Worm (Caenorhabditis elegans) whole organism, L4 larva: ENCODE measurements around the gene Y62E10A.24.

Experiments used
- F10B5.3 ChIP-seq: sonication (generic microtip); optimal IDR thresholded peaks from 2 replicates; lab custom pipeline; 2016; ENCODE audit warnings: mild to moderate bottlenecking, missing genetic modification characterization, missing compliant biosample characterization
- F37D6.2 ChIP-seq: sonication (generic microtip); optimal IDR thresholded peaks from 2 replicates; lab custom pipeline; 2016; ENCODE audit warnings: mild to moderate bottlenecking, missing genetic modification characterization, missing compliant biosample characterization
- F49E8.2 ChIP-seq: sonication (generic microtip); optimal IDR thresholded peaks from 2 replicates; lab custom pipeline; 2016; ENCODE audit warnings: missing compliant biosample characterization, mild to moderate bottlenecking, missing genetic modification characterization, borderline replicate concordance
- R02D3.7 ChIP-seq: fragments of 150-350 bp; sonication (generic microtip); optimal IDR thresholded peaks from 3 replicates; lab custom pipeline; 2014; ENCODE audit warnings: missing biosample characterization, missing genetic modification characterization
- Y48G9A.11 ChIP-seq: fragments of 200-800 bp; sonication (Bioruptor generic); IDR thresholded peaks from 2 replicates; pipeline ENCODE4 v1.3.6; 2022; ENCODE audit warnings: missing genetic modification reagents, missing genetic modification characterization, missing compliant biosample characterization
- Y75B8A.6 ChIP-seq: fragments of 200-800 bp; sonication (Bioruptor generic); IDR thresholded peaks from 2 replicates; pipeline ENCODE4 v1.3.6; 2022; ENCODE audit warnings: missing genetic modification reagents, missing genetic modification characterization, missing compliant biosample characterization
- ZK337.2 ChIP-seq: fragments of 200-800 bp; sonication (Bioruptor generic); IDR thresholded peaks from 2 replicates; pipeline ENCODE4 v1.3.6; 2022; ENCODE audit warnings: missing genetic modification reagents, missing genetic modification characterization, missing compliant biosample characterization
- aha-1 ChIP-seq: fragments of 150-350 bp; peaks from one replicate; lab custom pipeline; 2014; ENCODE audit warnings: missing biosample characterization, missing genetic modification characterization
- ama-1 ChIP-seq: fragments of 150-350 bp; optimal IDR thresholded peaks from 2 replicates; lab custom pipeline; 2014; ENCODE audit warnings: inconsistent platforms, mixed read lengths
- arid-1 ChIP-seq: fragments of 200-800 bp; sonication (Bioruptor generic); conservative IDR thresholded peaks from 2 replicates; pipeline ENCODE4 v1.3.6; 2022; ENCODE audit warnings: missing genetic modification reagents, missing genetic modification characterization, missing compliant biosample characterization
- ceh-82 ChIP-seq: sonication (generic microtip); optimal IDR thresholded peaks from 2 replicates; lab custom pipeline; 2017; ENCODE audit warnings: missing biosample characterization, missing genetic modification characterization
- daf-12 ChIP-seq: fragments of 150-350 bp; optimal IDR thresholded peaks from 2 replicates; lab custom pipeline; 2014; ENCODE audit warnings: missing biosample characterization, missing genetic modification reagents, missing genetic modification characterization
- dmd-9 ChIP-seq: fragments of 200-800 bp; sonication (Bioruptor generic); IDR thresholded peaks from 2 replicates; pipeline ENCODE4 v1.3.6; 2022; ENCODE audit warnings: missing genetic modification reagents, missing genetic modification characterization, missing compliant biosample characterization
- dpl-1 ChIP-seq: fragments of 150-350 bp; optimal IDR thresholded peaks from 2 replicates; lab custom pipeline; 2014; ENCODE audit warnings: missing biosample characterization, missing genetic modification reagents, missing genetic modification characterization
- fkh-10 ChIP-seq: fragments of 150-350 bp; optimal IDR thresholded peaks from 2 replicates; lab custom pipeline; 2014; ENCODE audit warnings: missing biosample characterization, missing genetic modification reagents, missing genetic modification characterization
- fos-1 ChIP-seq: fragments of 150-350 bp; optimal IDR thresholded peaks from 2 replicates; lab custom pipeline; 2014; ENCODE audit warnings: missing biosample characterization, missing genetic modification characterization
- hlh-30 ChIP-seq: sonication (generic microtip); optimal IDR thresholded peaks from 2 replicates; lab custom pipeline; 2017; ENCODE audit warnings: antibody characterized with exemption, mild to moderate bottlenecking, missing genetic modification characterization, missing compliant biosample characterization; ENCODE audit not compliant: insufficient read depth
- hmg-1.1 ChIP-seq: fragments of 200-800 bp; sonication (Bioruptor generic); IDR thresholded peaks from 2 replicates; pipeline ENCODE4 v1.3.6; 2022; ENCODE audit warnings: missing genetic modification reagents, missing genetic modification characterization, missing compliant biosample characterization
- lin-13 ChIP-seq: fragments of 150-350 bp; optimal IDR thresholded peaks from 2 replicates; lab custom pipeline; 2014; ENCODE audit warnings: missing biosample characterization, missing genetic modification reagents, missing genetic modification characterization
- lin-38 ChIP-seq: fragments of 200-800 bp; sonication (Bioruptor generic); IDR thresholded peaks from 2 replicates; pipeline ENCODE4 v1.3.6; 2022; ENCODE audit warnings: missing genetic modification reagents, missing genetic modification characterization, missing compliant biosample characterization
- lir-3 ChIP-seq: sonication (generic microtip); optimal IDR thresholded peaks from 2 replicates; lab custom pipeline; 2016; ENCODE audit warnings: mild to moderate bottlenecking, missing genetic modification characterization, missing compliant biosample characterization
- lsy-2 ChIP-seq, 2 experiments: fragments of 150-350 bp in 1 of 2; sonication (generic microtip) in 1 of 2; optimal IDR thresholded peaks; 2 replicates each; lab custom pipeline; 2014 to 2017; ENCODE audit warnings: missing biosample characterization in 2 of 2, missing genetic modification characterization in 2 of 2
- madf-5 ChIP-seq, 2 experiments: fragments of 200-800 bp; sonication (Bioruptor generic); IDR thresholded peaks; 2 replicates each; pipeline ENCODE4 v1.3.6; 2022; ENCODE audit warnings: missing compliant biosample characterization in 2 of 2, missing genetic modification characterization in 2 of 2
- mes-2 ChIP-seq: sonication (generic microtip); optimal IDR thresholded peaks from 2 replicates; lab custom pipeline; 2016; ENCODE audit warnings: missing genotype, mild to moderate bottlenecking, missing genetic modification characterization, missing compliant biosample characterization; ENCODE audit not compliant: poor library complexity, severe bottlenecking
- mxl-2 ChIP-seq: fragments of 200-800 bp; sonication (Bioruptor generic); conservative IDR thresholded peaks from 2 replicates; pipeline ENCODE4 v1.3.6; 2022; ENCODE audit warnings: missing genetic modification reagents, missing genetic modification characterization, missing compliant biosample characterization
- mxl-3 ChIP-seq: fragments of 200-800 bp; sonication (Bioruptor generic); optimal IDR thresholded peaks from 2 replicates; lab custom pipeline; 2018; ENCODE audit warnings: mild to moderate bottlenecking, missing genetic modification characterization, missing compliant biosample characterization
- nhr-102 ChIP-seq: sonication (generic microtip); optimal IDR thresholded peaks from 2 replicates; lab custom pipeline; 2016; ENCODE audit warnings: mild to moderate bottlenecking, missing genetic modification characterization, moderate library complexity, missing compliant biosample characterization
- nhr-25 ChIP-seq: sonication (generic microtip); optimal IDR thresholded peaks from 2 replicates; lab custom pipeline; 2017; ENCODE audit warnings: missing genetic modification characterization, mild to moderate bottlenecking, missing compliant biosample characterization, antibody characterized with exemption, moderate library complexity, borderline replicate concordance; ENCODE audit not compliant: insufficient read depth
- nhr-28 ChIP-seq: fragments of 150-350 bp; optimal IDR thresholded peaks from 2 replicates; lab custom pipeline; 2014; ENCODE audit warnings: missing biosample characterization, missing genetic modification characterization
- nhr-42 ChIP-seq: fragments of 200-800 bp; sonication (Bioruptor generic); IDR thresholded peaks from 2 replicates; pipeline ENCODE4 v1.3.6; 2022; ENCODE audit warnings: missing genetic modification characterization, missing compliant biosample characterization
- nhr-48 ChIP-seq: sonication (generic microtip); optimal IDR thresholded peaks from 2 replicates; lab custom pipeline; 2016; ENCODE audit warnings: mild to moderate bottlenecking, missing genetic modification characterization, missing compliant biosample characterization
- nhr-6 ChIP-seq: fragments of 150-350 bp; optimal IDR thresholded peaks from 2 replicates; lab custom pipeline; 2014; ENCODE audit warnings: missing biosample characterization, missing genetic modification characterization
- nhr-77 ChIP-seq: fragments of 150-350 bp; optimal IDR thresholded peaks from 2 replicates; lab custom pipeline; 2014; ENCODE audit warnings: missing biosample characterization, missing genetic modification characterization
- pqm-1 ChIP-seq: sonication (generic microtip); optimal IDR thresholded peaks from 2 replicates; lab custom pipeline; 2017; ENCODE audit warnings: missing biosample characterization, missing genetic modification characterization
- rbr-2 ChIP-seq: sonication (generic microtip); optimal IDR thresholded peaks from 2 replicates; lab custom pipeline; 2016; ENCODE audit warnings: missing genotype, missing genetic modification characterization, missing compliant biosample characterization
- saeg-2 ChIP-seq: fragments of 200-800 bp; sonication (Bioruptor generic); IDR thresholded peaks from 2 replicates; pipeline ENCODE4 v1.3.6; 2022; ENCODE audit warnings: missing genetic modification reagents, missing genetic modification characterization, missing compliant biosample characterization
- snpc-1.2 ChIP-seq: fragments of 200-800 bp; sonication (Bioruptor generic); IDR thresholded peaks from 2 replicates; pipeline ENCODE4 v1.3.6; 2022; ENCODE audit warnings: missing genetic modification reagents, missing genetic modification characterization, missing compliant biosample characterization
- zfp-2 ChIP-seq: sonication (generic microtip); optimal IDR thresholded peaks from 2 replicates; lab custom pipeline; 2016; ENCODE audit warnings: mild to moderate bottlenecking, missing genetic modification characterization, missing compliant biosample characterization
- zfp-3 ChIP-seq: fragments of 200-800 bp; sonication (Bioruptor generic); conservative IDR thresholded peaks from 2 replicates; pipeline ENCODE4 v1.3.6; 2022; ENCODE audit warnings: missing genetic modification reagents, missing genetic modification characterization, missing compliant biosample characterization
- zip-2 ChIP-seq: fragments of 150-350 bp; optimal IDR thresholded peaks from 2 replicates; lab custom pipeline; 2014; ENCODE audit warnings: missing biosample characterization, missing genetic modification characterization
- ztf-7 ChIP-seq: fragments of 150-350 bp; optimal IDR thresholded peaks from 2 replicates; lab custom pipeline; 2014; ENCODE audit warnings: missing biosample characterization, missing genetic modification characterization

Gene Y62E10A.24

ce11 chrIV:13369120-13369842, 1.2 kb upstream of the Y62E10A.24 start, which contains the start of gene agt-1 (continued):
- peak; percentile 50; the same call in 1 of the 2 replicates for TF ChIP-seq arid-1 (GFP tag; lab: Robert Waterston, UW)
- TF ChIP-seq Y75B8A.6 (GFP tag; lab: Robert Waterston, UW), result no peak
- no peak for TF ChIP-seq madf-5 (GFP tag; IDR thresholded peaks at IDR 0.05; lab: Robert Waterston, UW)
- TF ChIP-seq nhr-42, result no peak
- TF ChIP-seq snpc-1.2 (GFP tag; lab: Robert Waterston, UW), result peak; percentile 60
- no peak for TF ChIP-seq zfp-2 (tag; lab: Kevin White, UChicago)
- peak; percentile 4 for TF ChIP-seq nhr-102 (tag; lab: Kevin White, UChicago)

ce11 chrIV:13371699-13372098, 1.2 kb downstream of the Y62E10A.24 start, which contains the start of gene Y62E10A.6:
Gene Y62E10A.6, plus strand, starts transcription at chrIV:13371999.
- TF ChIP-seq dpl-1, result no peak
- TF ChIP-seq Y48G9A.11, result 0 out of 2 replicates have a peak, but pooled peaks have one; percentile 20
- TF ChIP-seq lin-38, result 0 out of 2 replicates have a peak, but pooled peaks have one; percentile 13

- TF ChIP-seq nhr-25 (tag; lab: Kevin White, UChicago) (no peak), nhr-28 (no peak), nhr-6 (no peak), dmd-9 (GFP tag; lab: Robert Waterston, UW) (no peak), dpl-1 (no peak), mxl-2 (GFP tag; lab: Robert Waterston, UW) (no peak), Y75B8A.6 (GFP tag; lab: Robert Waterston, UW) (no peak), hmg-1.1 (no peak), zfp-3 (GFP tag; lab: Robert Waterston, UW) (no peak)
Measured at ce11 chrIV:13374918-13375317, 4.4 kb downstream of the Y62E10A.24 start.

- TF ChIP-seq ceh-82 (tag; lab: Kevin White, UChicago) (no peak), saeg-2 (no peak), rbr-2 (no peak), nhr-48 (tag; lab: Kevin White, UChicago) (no peak), Y48G9A.11 (no peak), nhr-77 (no peak), zfp-3 (GFP tag; lab: Robert Waterston, UW) (no peak), lsy-2 (tag; optimal IDR thresholded peaks at IDR 0.05; lab: Kevin White, UChicago) (no peak), mes-2 (tag; lab: Kevin White, UChicago) (no peak), ztf-7 (tag; lab: Kevin White, UChicago) (no peak), lin-13 (GFP tag; lab: Kevin White, UChicago) (no peak)
- TF ChIP-seq, all 104 proteins: peak for 0
Measured at ce11 chrIV:13377716-13378115, 7.2 kb downstream of the Y62E10A.24 start, which contains the start of gene mau-8. Gene mau-8, plus strand, starts transcription at chrIV:13378016.

- TF ChIP-seq F37D6.2 (no peak), lir-3 (tag; lab: Kevin White, UChicago) (no peak), ama-1 (lab: Kevin White, UChicago) (no peak), R02D3.7 (tag; lab: Kevin White, UChicago) (no peak), ZK337.2 (GFP tag; lab: Robert Waterston, UW) (no peak), snpc-1.2 (GFP tag; lab: Robert Waterston, UW) (no peak), hlh-30 (tag; lab: Kevin White, UChicago) (no peak), daf-12 (no peak), F49E8.2 (no peak), hmg-1.1 (no peak), F10B5.3 (tag; lab: Kevin White, UChicago) (no peak), fos-1 (no peak), pqm-1 (tag; lab: Kevin White, UChicago) (no peak), mxl-3 (GFP tag; lab: Kevin White, UChicago) (no peak), zip-2 (tag; lab: Kevin White, UChicago) (no peak), fkh-10 (GFP tag; lab: Kevin White, UChicago) (no peak), aha-1 (tag; lab: Kevin White, UChicago) (no peak)
Measured at ce11 chrIV:13380506-13380905, 10.0 kb downstream of the Y62E10A.24 start.
